Fruit fly (Drosophila melanogaster) whole organism, adult: ENCODE data around the gene CG13991.

Source experiments
- CG12768 ChIP-seq: fragments of 200-800 bp; sonication (Bioruptor generic); optimal IDR thresholded peaks from 2 replicates; lab custom pipeline; 2017; ENCODE audit warnings: missing biosample characterization, missing genetic modification characterization, mild to moderate bottlenecking, moderate library complexity, missing genetic modification reagents
- CG14711 ChIP-seq: fragments of 200-800 bp; sonication (Bioruptor generic); optimal IDR thresholded peaks from 2 replicates; lab custom pipeline; 2018; ENCODE audit warnings: missing biosample characterization, mild to moderate bottlenecking, missing genetic modification characterization, moderate library complexity
- CG1620 ChIP-seq: fragments of 200-800 bp; sonication (Bioruptor generic); optimal IDR thresholded peaks from 2 replicates; lab custom pipeline; 2016; ENCODE audit warnings: missing biosample characterization, missing genetic modification characterization
- CG33017 ChIP-seq: fragments of 200-800 bp; sonication (Bioruptor generic); optimal IDR thresholded peaks from 2 replicates; lab custom pipeline; 2018; ENCODE audit warnings: missing biosample characterization, mild to moderate bottlenecking, missing genetic modification characterization, moderate library complexity
- CG5204 ChIP-seq: fragments of 200-800 bp; sonication (Bioruptor generic); optimal IDR thresholded peaks from 2 replicates; lab custom pipeline; 2016; ENCODE audit warnings: missing biosample characterization, missing genetic modification characterization
- CG7045 ChIP-seq: fragments of 200-800 bp; sonication (Bioruptor generic); optimal IDR thresholded peaks from 2 replicates; lab custom pipeline; 2017; ENCODE audit warnings: missing biosample characterization, mild to moderate bottlenecking, missing genetic modification characterization
- CG7101 ChIP-seq: fragments of 200-800 bp; sonication (Bioruptor generic); optimal IDR thresholded peaks from 2 replicates; lab custom pipeline; 2018; ENCODE audit warnings: missing biosample characterization, mild to moderate bottlenecking, missing genetic modification characterization, moderate library complexity
- Clk ChIP-seq: fragments of 200-800 bp; sonication (Bioruptor generic); optimal IDR thresholded peaks from 2 replicates; lab custom pipeline; 2017; ENCODE audit warnings: missing biosample characterization, missing genetic modification characterization
- Hr96 ChIP-seq: fragments of 200-800 bp; sonication (Bioruptor generic); optimal IDR thresholded peaks from 2 replicates; lab custom pipeline; 2016; ENCODE audit warnings: missing biosample characterization, missing genetic modification characterization
- Mnt ChIP-seq: fragments of 200-800 bp; sonication (Bioruptor generic); optimal IDR thresholded peaks from 2 replicates; lab custom pipeline; 2016; ENCODE audit warnings: missing biosample characterization, mild to moderate bottlenecking, missing genetic modification characterization
- bab1 ChIP-seq: fragments of 200-800 bp; sonication (Bioruptor generic); optimal IDR thresholded peaks from 3 replicates; lab custom pipeline; 2019; ENCODE audit warnings: missing biosample characterization, mild to moderate bottlenecking, missing genetic modification characterization, moderate library complexity
- cic ChIP-seq: fragments of 200-800 bp; sonication (Bioruptor generic); optimal IDR thresholded peaks from 2 replicates; lab custom pipeline; 2017; ENCODE audit warnings: missing biosample characterization, mild to moderate bottlenecking, missing genetic modification characterization, moderate library complexity
- cnc ChIP-seq, 2 experiments: fragments of >200 bp; optimal IDR thresholded peaks; 2 replicates each; lab custom pipeline; 2017
- kay ChIP-seq: fragments of 200-800 bp; sonication (Bioruptor generic); peaks from one replicate; lab custom pipeline; 2016; ENCODE audit warnings: missing biosample characterization, missing genetic modification characterization, borderline replicate concordance
- pad ChIP-seq: fragments of 200-800 bp; sonication (Bioruptor generic); optimal IDR thresholded peaks from 3 replicates; lab custom pipeline; 2017; ENCODE audit warnings: missing biosample characterization, missing genetic modification characterization, mild to moderate bottlenecking, moderate library complexity, missing genetic modification reagents
- tj ChIP-seq: fragments of 200-800 bp; sonication (Bioruptor generic); optimal IDR thresholded peaks from 3 replicates; lab custom pipeline; 2017; ENCODE audit warnings: missing biosample characterization, mild to moderate bottlenecking, missing genetic modification characterization, moderate library complexity
- toe ChIP-seq: fragments of 200-800 bp; sonication (Bioruptor generic); optimal IDR thresholded peaks from 2 replicates; lab custom pipeline; 2016; ENCODE audit warnings: missing biosample characterization, missing genetic modification characterization

The CG13991 gene

dm6 chr2L:6194054-6194453 is 54.9 kb downstream of the CG13991 start:
- no peak for TF ChIP-seq CG33017 (tag; lab: Kevin White, UChicago)
- TF ChIP-seq Hr96 (GFP tag; lab: Kevin White, UChicago), result no peak
- no peak for TF ChIP-seq bab1
- TF ChIP-seq CG5204 (GFP tag; lab: Kevin White, UChicago), result no peak
- no peak for TF ChIP-seq Clk
- TF ChIP-seq CG12768, result no peak
- no peak for TF ChIP-seq tj (GFP tag; lab: Kevin White, UChicago)
- TF ChIP-seq toe (GFP tag; lab: Kevin White, UChicago), result no peak
- no peak for TF ChIP-seq CG7045
- TF ChIP-seq cic (GFP tag; lab: Kevin White, UChicago), result no peak
- TF ChIP-seq kay, result no peak
- TF ChIP-seq Mnt (GFP tag; lab: Kevin White, UChicago), result no peak
- no peak for TF ChIP-seq CG7101 (tag; lab: Kevin White, UChicago)
- no peak for TF ChIP-seq cnc (optimal IDR thresholded peaks at IDR 0.05; lab: Kevin White, UChicago)
- TF ChIP-seq pad (GFP tag; lab: Kevin White, UChicago), result no peak
- TF ChIP-seq CG1620 (GFP tag; lab: Kevin White, UChicago), result no peak
- no peak for TF ChIP-seq CG14711
